Fruit fly (Drosophila melanogaster): ENCODE results near the gene CG6071.
A peak's percentile ranks its signal among the peaks of the same experiment; 100 is the strongest.

The CG6071 gene

DNA sequence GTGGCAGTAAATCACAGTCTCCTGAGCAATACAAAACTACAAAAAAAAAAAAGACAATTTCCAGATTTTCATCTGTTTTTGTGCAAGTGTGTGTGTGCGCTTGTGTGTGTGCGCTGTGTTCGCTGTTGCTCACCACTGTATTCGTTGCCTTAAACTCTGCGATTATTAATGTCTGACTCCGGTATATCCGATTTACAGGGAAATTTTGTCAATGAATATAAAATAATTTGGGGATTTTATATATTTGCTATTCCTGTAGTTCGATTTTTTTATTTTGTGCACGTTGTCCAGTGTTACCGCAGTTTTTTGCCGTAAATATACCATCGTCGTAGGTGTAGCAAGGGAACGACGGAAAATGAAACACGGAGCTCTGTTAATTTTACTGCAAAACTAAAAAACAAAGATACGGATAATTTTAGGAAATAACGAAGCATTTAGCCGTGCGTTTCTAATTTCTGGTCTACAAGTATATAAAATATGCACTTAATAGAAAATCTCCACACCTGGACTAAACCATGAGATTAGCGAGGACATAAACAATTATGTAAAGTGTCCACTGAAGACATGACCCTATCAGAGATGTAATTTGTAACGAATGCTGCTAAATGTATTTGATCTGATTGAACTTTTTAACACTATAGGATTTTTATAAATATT is 36.6 kb downstream of the CG6071 start, which contains the start of gene Duba (continued):
- TF ChIP-seq Neu2 (GFP tag; optimal IDR thresholded peaks at IDR 0.05; ENCODE audit: borderline replicate concordance) (no peak), Bgb (GFP tag; IDR thresholded peaks at IDR 0.05; ENCODE audit: partially characterized antibody) (peak; percentile 29; the same call in 1 of the 2 replicates), CG17328 (GFP tag; IDR thresholded peaks at IDR 0.05) (no peak), CG2875 (GFP tag; optimal IDR thresholded peaks at IDR 0.05) (no peak), CG1529 (GFP tag; optimal IDR thresholded peaks at IDR 0.05) (no peak), CG4360 (GFP tag; IDR thresholded peaks at IDR 0.05) (no peak), jigr1 (GFP tag; IDR thresholded peaks at IDR 0.05) (no peak), ham (GFP tag; IDR thresholded peaks at IDR 0.05) (no peak), CG6272 (GFP tag; IDR thresholded peaks at IDR 0.05) (no peak), ewg (GFP tag; optimal IDR thresholded peaks at IDR 0.05) (no peak), CG10431 (GFP tag; optimal IDR thresholded peaks at IDR 0.05) (no peak), Kr (GFP tag; optimal IDR thresholded peaks at IDR 0.05) (no peak), gce (GFP tag; IDR thresholded peaks at IDR 0.05) (no peak), Optix (GFP tag; IDR thresholded peaks at IDR 0.05) (no peak), Myb (GFP tag; optimal IDR thresholded peaks at IDR 0.05) (peak; percentile 40), CG11560 (tag; IDR thresholded peaks at IDR 0.05) (no peak), shn (GFP tag; optimal IDR thresholded peaks at IDR 0.05) (no peak), CG7556 (GFP tag; optimal IDR thresholded peaks at IDR 0.05) (no peak), grn (GFP tag; optimal IDR thresholded peaks at IDR 0.05) (no peak), Vsx1 (GFP tag; optimal IDR thresholded peaks at IDR 0.05) (no peak), CG6813 (GFP tag; optimal IDR thresholded peaks at IDR 0.05) (no peak), her (GFP tag; optimal IDR thresholded peaks at IDR 0.05) (no peak), zen2 (GFP tag; IDR thresholded peaks at IDR 0.05; ENCODE audit: partially characterized antibody) (no peak), wdn (GFP tag; IDR thresholded peaks at IDR 0.05) (no peak), Asciz (GFP tag; optimal IDR thresholded peaks at IDR 0.05) (no peak), usp (GFP tag; optimal IDR thresholded peaks at IDR 0.05) (no peak), TFAM (GFP tag; optimal IDR thresholded peaks at IDR 0.05) (no peak), Awh (GFP tag; IDR thresholded peaks at IDR 0.05) (no peak), CHES-1-like (GFP tag; optimal IDR thresholded peaks at IDR 0.05) (no peak), gro (GFP tag; optimal IDR thresholded peaks at IDR 0.05) (no peak), aop (GFP tag; IDR thresholded peaks at IDR 0.05) (no peak), BEAF-32 (GFP tag; optimal IDR thresholded peaks at IDR 0.05) (peak; percentile 39), CG10209 (GFP tag; optimal IDR thresholded peaks at IDR 0.05) (no peak), CG16813 (GFP tag; IDR thresholded peaks at IDR 0.05; ENCODE audit: partially characterized antibody) (0 out of 3 replicates have a peak, but pooled peaks have one; percentile 20), B-H1 (GFP tag; IDR thresholded peaks at IDR 0.05) (no peak), sqz (GFP tag; optimal IDR thresholded peaks at IDR 0.05) (no peak), cwo (GFP tag; optimal IDR thresholded peaks at IDR 0.05) (no peak), kni (GFP tag; optimal IDR thresholded peaks at IDR 0.05) (no peak), p53 (GFP tag; optimal IDR thresholded peaks at IDR 0.05) (no peak), CG18764 (GFP tag; optimal IDR thresholded peaks at IDR 0.05) (no peak), Hr51 (GFP tag; optimal IDR thresholded peaks at IDR 0.05) (no peak), ems (GFP tag; optimal IDR thresholded peaks at IDR 0.05) (no peak), MBD-R2 (GFP tag; IDR thresholded peaks at IDR 0.05) (peak; percentile 27; the same call in 1 of the 2 replicates), CG2889 (GFP tag; IDR thresholded peaks at IDR 0.05) (no peak), dm (GFP tag; optimal IDR thresholded peaks at IDR 0.05) (no peak), CG7786 (GFP tag; optimal IDR thresholded peaks at IDR 0.05) (no peak), GATAe (GFP tag; conservative IDR thresholded peaks at IDR 0.05) (no peak), CG16863 (GFP tag; optimal IDR thresholded peaks at IDR 0.05) (no peak), ranshi (GFP tag; IDR thresholded peaks at IDR 0.05) (no peak), bowl (GFP tag; IDR thresholded peaks at IDR 0.05) (no peak), dpn (GFP tag; optimal IDR thresholded peaks at IDR 0.05) (no peak)
